Fruit fly (Drosophila melanogaster) ovary, adult (tissue): Measurements from ENCODE around the gene TTLL6B.
A peak's percentile ranks its signal among the peaks of the same experiment; 100 is the strongest.

ENCODE experiments used
- CG17801 ChIP-seq: fragments of 200-800 bp; optimal IDR thresholded peaks from 2 replicates; lab custom pipeline; 2019; ENCODE audit warnings: missing biosample characterization, mild to moderate bottlenecking, missing genetic modification characterization, moderate library complexity; ENCODE audit not compliant: partially characterized antibody

TTLL6B gene

dm6 chr3R:27250907-27251306, at the start of gene TTLL6B, which contains the start of gene TfIIA-L:
TTLL6B (minus strand) TSS chr3R:27251007.
TfIIA-L (plus strand) TSS chr3R:27251112.
- TF ChIP-seq CG17801 (GFP tag; lab: Kevin White, UChicago), result no peak

- no peak for TF ChIP-seq CG17801 (GFP tag; lab: Kevin White, UChicago)
These were observed 43.3 kb upstream of the TTLL6B start for dm6 chr3R:27294113-27294512.

- TF ChIP-seq CG17801 (GFP tag; lab: Kevin White, UChicago), result no peak
These were observed 42.3 kb upstream of the TTLL6B start for dm6 chr3R:27293065-27293464.

dm6 chr3R:27292159-27292880, 41.5 kb upstream of the TTLL6B start, which contains the start of gene CG3348:
CG3348 (minus strand) TSS chr3R:27292209.
- TF ChIP-seq CG17801 (GFP tag; lab: Kevin White, UChicago), result no peak

dm6 chr3R:27289638-27290037, 38.8 kb upstream of the TTLL6B start:
- no peak for TF ChIP-seq CG17801 (GFP tag; lab: Kevin White, UChicago)

dm6 chr3R:27288202-27289135, 37.7 kb upstream of the TTLL6B start, which contains the start of the genes bigmax and Hmu:
bigmax (minus strand) TSS chr3R:27288526.
Hmu (plus strand) TSS chr3R:27288769.
- peak; percentile 78 for TF ChIP-seq CG17801 (GFP tag; lab: Kevin White, UChicago)

DNA sequence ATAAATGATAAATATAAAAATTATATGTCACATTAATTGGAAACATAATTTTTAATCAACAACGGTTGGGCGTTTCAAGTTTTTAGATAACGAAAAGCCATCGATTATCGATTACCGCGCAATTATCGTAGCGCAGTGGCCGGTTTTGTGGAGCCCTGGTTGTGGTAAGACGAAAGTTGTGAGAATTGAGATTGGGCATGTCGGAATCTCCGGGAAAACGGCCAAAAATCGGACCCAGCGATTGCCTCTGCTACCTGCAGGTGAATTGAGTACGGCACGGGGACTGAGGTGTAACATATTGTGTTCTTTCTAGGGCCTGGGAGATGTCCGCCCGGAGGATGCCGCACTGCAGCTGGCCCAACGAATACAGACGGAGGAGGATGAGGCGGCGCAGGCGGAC, 32.8 kb upstream of the TTLL6B start, which contains the start of gene CG3368:
Gene CG3368, plus strand, starts transcription at position 136 of the 400 bp plus-strand sequence.
- TF ChIP-seq CG17801 (GFP tag; lab: Kevin White, UChicago), result no peak

dm6 chr3R:27282286-27282685, 31.5 kb upstream of the TTLL6B start, which contains the start of gene mrt:
mrt (minus strand) TSS chr3R:27282661.
- peak; percentile 61 for TF ChIP-seq CG17801 (GFP tag; lab: Kevin White, UChicago)

DNA sequence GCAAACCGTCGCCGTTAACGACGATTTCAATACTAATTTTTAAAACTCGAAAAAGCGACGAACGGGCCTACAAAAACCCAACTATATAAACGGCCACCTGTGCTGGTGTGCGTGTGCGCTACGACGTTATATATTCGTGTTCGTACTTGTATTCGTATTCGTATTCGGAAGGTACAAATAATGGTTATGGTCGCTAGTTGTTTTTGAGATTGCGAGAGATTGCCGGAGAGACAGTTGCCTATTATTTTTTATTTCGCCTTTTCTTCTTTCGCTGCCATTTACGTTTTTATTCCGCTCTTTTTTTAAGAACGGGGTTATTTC, 31.0 kb upstream of the TTLL6B start:
- TF ChIP-seq CG17801 (GFP tag; lab: Kevin White, UChicago), result no peak

dm6 chr3R:27281022-27281810, 30.4 kb upstream of the TTLL6B start:
- peak; percentile 76 for TF ChIP-seq CG17801 (GFP tag; lab: Kevin White, UChicago)

dm6 chr3R:27279478-27279877, 28.7 kb upstream of the TTLL6B start:
- TF ChIP-seq CG17801 (GFP tag; lab: Kevin White, UChicago), result no peak

DNA sequence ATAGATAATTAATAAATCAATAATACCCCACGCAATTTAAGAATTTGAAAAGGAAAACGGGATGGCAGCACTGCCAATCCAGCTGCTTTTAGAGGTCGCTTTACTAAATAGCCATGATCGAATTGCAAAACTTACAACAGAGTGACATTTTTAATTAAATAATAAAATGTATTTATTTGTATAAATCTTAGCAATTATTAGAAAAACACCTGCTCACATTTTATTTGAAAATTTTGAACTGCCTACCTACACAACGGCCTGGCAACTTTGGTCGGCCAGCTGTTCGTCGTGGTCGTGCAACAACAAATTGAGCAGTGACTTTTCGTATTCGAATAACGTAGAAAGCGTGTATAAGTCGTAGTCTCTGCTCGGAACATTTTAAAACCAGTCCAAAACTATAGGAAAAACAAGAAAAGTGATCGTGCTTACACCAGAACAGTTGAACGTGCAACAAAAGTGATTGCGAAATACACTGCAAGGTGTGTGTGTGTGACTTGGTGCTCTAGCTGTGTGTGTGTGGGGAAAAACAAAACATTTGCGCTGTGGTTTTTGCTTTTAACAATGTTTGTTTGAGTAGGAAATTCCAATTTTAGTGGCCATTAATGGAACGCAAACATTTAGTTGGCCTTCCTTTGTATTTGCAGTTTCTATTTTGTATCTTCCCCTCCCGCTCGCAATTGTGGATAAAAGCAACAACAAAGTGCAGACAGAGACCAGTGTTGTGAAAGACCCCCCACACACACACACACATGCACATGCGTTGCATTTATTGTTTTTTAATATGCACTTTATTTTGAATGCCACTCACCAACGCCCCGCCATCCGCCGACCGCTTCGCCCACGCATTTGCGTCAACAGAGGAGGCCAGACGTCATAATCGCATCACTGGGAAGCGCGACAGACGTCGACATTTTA, 24.0 kb upstream of the TTLL6B start, which contains the start of gene CG5938:
Gene CG5938, plus strand, starts transcription at position 262 of the 915 bp plus-strand sequence.
- peak; percentile 1 for TF ChIP-seq CG17801 (GFP tag; lab: Kevin White, UChicago)
